Fruit fly (Drosophila melanogaster): ENCODE results near the gene CG12994.

The CG12994 gene

DNA sequence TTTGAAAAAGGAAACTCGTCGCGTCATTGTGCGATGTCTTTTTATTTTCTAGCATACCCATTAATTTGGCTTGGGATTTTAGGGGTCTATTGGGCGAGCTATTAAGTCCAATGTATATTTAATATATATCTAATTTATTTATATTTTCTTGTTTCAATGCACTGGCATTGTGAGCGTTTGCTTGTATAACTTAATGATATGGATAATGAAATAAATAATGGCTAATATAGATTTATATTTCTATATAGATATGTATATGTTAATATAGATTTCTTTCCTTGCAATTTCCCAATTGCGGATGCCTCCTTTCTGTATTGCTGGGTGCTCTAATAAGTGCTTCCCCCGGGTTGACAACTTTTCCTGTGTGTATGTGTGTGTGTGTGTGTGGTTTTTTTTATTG is 27.8 kb upstream of the CG12994 start (continued):
- TF ChIP-seq CG7357 (GFP tag; IDR thresholded peaks at IDR 0.05) (no peak), ap (GFP tag; IDR thresholded peaks at IDR 0.05) (no peak), row (GFP tag; IDR thresholded peaks at IDR 0.05) (peak; percentile 28; the same call in 1 of the 3 replicates), unpg (GFP tag; optimal IDR thresholded peaks at IDR 0.05) (peak; percentile 32), Sox100B (GFP tag; optimal IDR thresholded peaks at IDR 0.05) (peak; percentile 31), MBD-R2 (GFP tag; IDR thresholded peaks at IDR 0.05) (no peak), nerfin-1 (tag; optimal IDR thresholded peaks at IDR 0.05) (no peak), CG13296 (GFP tag; optimal IDR thresholded peaks at IDR 0.05) (no peak), D19A (tag; optimal IDR thresholded peaks at IDR 0.05) (peak; percentile 30), CG9817 (tag; optimal IDR thresholded peaks at IDR 0.05) (no peak), cas (GFP tag; IDR thresholded peaks at IDR 0.05) (no peak), CG16813 (GFP tag; IDR thresholded peaks at IDR 0.05; ENCODE audit: partially characterized antibody) (no peak), CG4730 (GFP tag; IDR thresholded peaks at IDR 0.05) (no peak), CG10274 (GFP tag; optimal IDR thresholded peaks at IDR 0.05) (no peak), Nf-YC (tag; optimal IDR thresholded peaks at IDR 0.05) (no peak), sob (GFP tag; IDR thresholded peaks at IDR 0.05) (no peak), CG10366 (GFP tag; IDR thresholded peaks at IDR 0.05) (no peak), Spps (tag; optimal IDR thresholded peaks at IDR 0.05) (peak; percentile 30), fd102C (GFP tag; optimal IDR thresholded peaks at IDR 0.05) (no peak), peb (GFP tag; IDR thresholded peaks at IDR 0.05) (no peak), az2 (GFP tag; optimal IDR thresholded peaks at IDR 0.05) (peak; percentile 9), CG11456 (GFP tag; IDR thresholded peaks at IDR 0.05) (no peak), tio (GFP tag; optimal IDR thresholded peaks at IDR 0.05) (no peak), CG1233 (GFP tag; optimal IDR thresholded peaks at IDR 0.05) (no peak), gsb (GFP tag; IDR thresholded peaks at IDR 0.05) (no peak), CG32767 (GFP tag; IDR thresholded peaks at IDR 0.05) (no peak), ssp (GFP tag; IDR thresholded peaks at IDR 0.05) (no peak), gcm (GFP tag; optimal IDR thresholded peaks at IDR 0.05) (peak; percentile 34), pfk (GFP tag; optimal IDR thresholded peaks at IDR 0.05) (no peak), CG15601 (tag; optimal IDR thresholded peaks at IDR 0.05) (peak; percentile 17), vnd (GFP tag; IDR thresholded peaks at IDR 0.05; ENCODE audit: partially characterized antibody) (no peak), Optix (GFP tag; IDR thresholded peaks at IDR 0.05) (no peak), kni (GFP tag; optimal IDR thresholded peaks at IDR 0.05) (no peak), CG6813 (GFP tag; optimal IDR thresholded peaks at IDR 0.05) (no peak), CG6654 (GFP tag; optimal IDR thresholded peaks at IDR 0.05) (no peak), ato (GFP tag; IDR thresholded peaks at IDR 0.05; ENCODE audit: partially characterized antibody) (no peak), CG4360 (GFP tag; IDR thresholded peaks at IDR 0.05) (no peak), CG2712 (tag; optimal IDR thresholded peaks at IDR 0.05) (peak; percentile 78), gce (GFP tag; IDR thresholded peaks at IDR 0.05) (no peak), CG6689 (GFP tag; IDR thresholded peaks at IDR 0.05) (0 out of 2 replicates have a peak, but pooled peaks have one; percentile 24), Dll (GFP tag; IDR thresholded peaks at IDR 0.05; ENCODE audit: partially characterized antibody) (no peak), Rfx (GFP tag; IDR thresholded peaks at IDR 0.05) (no peak), Oli (tag; optimal IDR thresholded peaks at IDR 0.05) (peak; percentile 17), CG13424 (tag; optimal IDR thresholded peaks at IDR 0.05) (peak; percentile 25), CG2199 (GFP tag; IDR thresholded peaks at IDR 0.05) (no peak), CG10147 (GFP tag; optimal IDR thresholded peaks at IDR 0.05) (no peak), Dip2 (GFP tag; IDR thresholded peaks at IDR 0.05) (no peak), CG11504 (tag; optimal IDR thresholded peaks at IDR 0.05) (peak; percentile 30), Blimp-1 (GFP tag; optimal IDR thresholded peaks at IDR 0.05) (peak; percentile 49), CG43689 (GFP tag; IDR thresholded peaks at IDR 0.05) (no peak), slbo (GFP tag; IDR thresholded peaks at IDR 0.05) (no peak), otp (GFP tag; IDR thresholded peaks at IDR 0.05) (no peak)
